Worm (Caenorhabditis elegans) whole organism, L3 larva: ENCODE measurements around the gene erg-28.

Experiments used
- ZK546.5 ChIP-seq: sonication (generic microtip); optimal IDR thresholded peaks from 2 replicates; lab custom pipeline; 2017; ENCODE audit warnings: missing biosample characterization, missing genetic modification characterization
- mdl-1 ChIP-seq: fragments of 150-350 bp; optimal IDR thresholded peaks from 2 replicates; lab custom pipeline; 2014; ENCODE audit warnings: missing biosample characterization, missing genetic modification characterization
- nhr-237 ChIP-seq: fragments of 150-350 bp; optimal IDR thresholded peaks from 2 replicates; lab custom pipeline; 2014; ENCODE audit warnings: missing biosample characterization, missing genetic modification characterization
- skn-1 ChIP-seq: fragments of 150-350 bp; optimal IDR thresholded peaks from 2 replicates; lab custom pipeline; 2014; ENCODE audit warnings: missing biosample characterization, missing genetic modification characterization
- tbx-2 ChIP-seq: sonication (generic microtip); optimal IDR thresholded peaks from 2 replicates; lab custom pipeline; 2016; ENCODE audit warnings: mild to moderate bottlenecking, missing genetic modification characterization, missing compliant biosample characterization

DNA sequence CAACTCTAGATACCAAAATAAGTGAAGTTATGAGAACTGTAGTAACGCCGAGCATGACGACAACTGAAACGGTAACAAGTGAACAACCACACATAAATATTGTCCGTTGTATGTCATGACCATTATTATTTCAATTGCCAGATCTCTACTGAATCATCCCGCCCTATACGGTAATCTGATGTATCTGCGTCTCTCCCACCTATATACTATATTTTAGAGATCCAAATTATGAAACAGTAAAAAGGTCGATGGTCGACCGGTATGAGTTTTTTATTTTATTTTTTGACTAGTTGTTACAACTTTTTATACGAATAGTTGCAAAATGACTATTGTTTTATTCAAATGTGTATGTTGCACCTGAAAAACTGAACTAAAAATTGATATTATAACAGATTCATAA lies 16.6 kb upstream of the erg-28 start, which contains the start of gene ttr-43:
- TF ChIP-seq skn-1 (tag; lab: Kevin White, UChicago) (no peak), nhr-237 (tag; lab: Kevin White, UChicago) (no peak), mdl-1 (tag; lab: Kevin White, UChicago) (no peak), tbx-2 (tag; lab: Kevin White, UChicago) (no peak), ZK546.5 (no peak)
